Worm (Caenorhabditis elegans): ENCODE data around the gene evl-20.

The evl-20 gene

ce11 chrII:8444007-8444406, at the start of gene evl-20:
Gene evl-20, plus strand, starts transcription at chrII:8444307.
- TF ChIP-seq lin-38 (GFP tag; IDR thresholded peaks at IDR 0.05) (peak; percentile 38; the same call in 1 of the 2 replicates), spr-1 (tag; optimal IDR thresholded peaks at IDR 0.05) (no peak), dve-1 (tag; optimal IDR thresholded peaks at IDR 0.05; ENCODE audit: insufficient read depth) (no peak), skn-1 (tag; optimal IDR thresholded peaks at IDR 0.05) (no peak), pha-4 (GFP tag; IDR thresholded peaks at IDR 0.05) (no peak), pha-4 (tag; optimal IDR thresholded peaks at IDR 0.05) (no peak), hlh-30 (tag; optimal IDR thresholded peaks at IDR 0.05; ENCODE audit: insufficient read depth) (no peak), Y75B8A.6 (GFP tag; IDR thresholded peaks at IDR 0.05) (no peak), F49E8.2 (tag; optimal IDR thresholded peaks at IDR 0.05; ENCODE audit: borderline replicate concordance) (peak; percentile 16), arid-1 (GFP tag; conservative IDR thresholded peaks at IDR 0.05) (no peak), nhr-237 (tag; optimal IDR thresholded peaks at IDR 0.05) (no peak), mep-1 (tag; optimal IDR thresholded peaks at IDR 0.05) (no peak), ctbp-1 (GFP tag; IDR thresholded peaks at IDR 0.05) (no peak), ztf-7 (tag; optimal IDR thresholded peaks at IDR 0.05) (no peak)

ce11 chrII:8396041-8396440, 48.1 kb upstream of the evl-20 start, which contains the start of gene F49E12.7:
Gene F49E12.7, minus strand, starts transcription at chrII:8396141.
- TF ChIP-seq nhr-28 (tag; optimal IDR thresholded peaks at IDR 0.05) (no peak), Y75B8A.6 (GFP tag; IDR thresholded peaks at IDR 0.05) (no peak), ZK337.2 (GFP tag; IDR thresholded peaks at IDR 0.05) (no peak), spr-3 (GFP tag; optimal IDR thresholded peaks at IDR 0.05) (no peak), set-16 (GFP tag; IDR thresholded peaks at IDR 0.05) (no peak), Y105C5A.15 (GFP tag; IDR thresholded peaks at IDR 0.05) (no peak), ama-1 (optimal IDR thresholded peaks at IDR 0.05) (no peak), sdz-12 (GFP tag; optimal IDR thresholded peaks at IDR 0.05) (no peak), daf-12 (tag; optimal IDR thresholded peaks at IDR 0.05) (no peak), saeg-2 (GFP tag; IDR thresholded peaks at IDR 0.05) (no peak), skn-1 (tag; optimal IDR thresholded peaks at IDR 0.05) (no peak), lin-15B (tag; optimal IDR thresholded peaks at IDR 0.05) (no peak), daf-16 (GFP tag; optimal IDR thresholded peaks at IDR 0.05) (no peak), daf-16 (tag; optimal IDR thresholded peaks at IDR 0.05) (no peak), dmd-8 (GFP tag; IDR thresholded peaks at IDR 0.05) (no peak), hmg-1.1 (GFP tag; IDR thresholded peaks at IDR 0.05) (no peak), dmd-9 (GFP tag; IDR thresholded peaks at IDR 0.05) (no peak), hlh-30 (tag; optimal IDR thresholded peaks at IDR 0.05; ENCODE audit: insufficient read depth) (no peak)

ce11 chrII:8399064-8399463, 45.0 kb upstream of the evl-20 start, which contains the start of gene dod-23:
Gene dod-23, minus strand, starts transcription at chrII:8399164.
- TF ChIP-seq egl-43 (GFP tag; IDR thresholded peaks at IDR 0.05), result no peak
- TF ChIP-seq dmd-6 (GFP tag; IDR thresholded peaks at IDR 0.05), result 0 out of 2 replicates have a peak, but pooled peaks have one; percentile 18

ce11 chrII:8399997-8400396, 44.1 kb upstream of the evl-20 start:
- peak; percentile 38 for TF ChIP-seq T20F7.1 (GFP tag; optimal IDR thresholded peaks at IDR 0.05)
- TF ChIP-seq unc-62 (GFP tag; optimal IDR thresholded peaks at IDR 0.05 in 1 of 2), result peak in 1 of 2 experiments; percentile 63
- TF ChIP-seq unc-62 (tag; optimal IDR thresholded peaks at IDR 0.05), result no peak
- no peak for TF ChIP-seq hif-1 (tag; optimal IDR thresholded peaks at IDR 0.05)
- no peak for TF ChIP-seq spr-3 (GFP tag; optimal IDR thresholded peaks at IDR 0.05)
- no peak for TF ChIP-seq egl-27 (tag; optimal IDR thresholded peaks at IDR 0.05)
- TF ChIP-seq dve-1 (tag; optimal IDR thresholded peaks at IDR 0.05; ENCODE audit: insufficient read depth), result peak; percentile 20
- peak; percentile 47 for TF ChIP-seq nhr-28 (tag; optimal IDR thresholded peaks at IDR 0.05)
- TF ChIP-seq pqm-1 (tag; optimal IDR thresholded peaks at IDR 0.05), result peak; percentile 84

All from whole organism, L4 larva.